Fruit fly (Drosophila melanogaster) whole organism, embryonic: ENCODE measurements around the gene sima.
A peak's percentile ranks its signal among the peaks of the same experiment; 100 is the strongest.

Experiments used
- Ada2b ChIP-seq: fragments of 200-800 bp; sonication (Bioruptor generic); IDR thresholded peaks from 2 replicates; pipeline ENCODE4 v1.3.6; 2022; ENCODE audit warnings: missing biosample characterization, missing genetic modification characterization
- Atf-2 ChIP-seq: fragments of 200-800 bp; sonication (Bioruptor generic); optimal IDR thresholded peaks from 2 replicates; lab custom pipeline; 2016; ENCODE audit warnings: missing biosample characterization, missing genetic modification characterization
- Atf6 ChIP-seq: fragments of 200-800 bp; sonication (Bioruptor generic); IDR thresholded peaks from 2 replicates; pipeline ENCODE4 v1.3.6; 2022; ENCODE audit warnings: missing biosample characterization, missing genetic modification characterization
- Bgb ChIP-seq: fragments of 200-800 bp; sonication (Bioruptor generic); IDR thresholded peaks from 2 replicates; pipeline ENCODE4 v1.3.6; 2022; ENCODE audit warnings: missing biosample characterization, missing genetic modification characterization; ENCODE audit not compliant: partially characterized antibody
- CG10654 ChIP-seq: fragments of 200-800 bp; sonication (Bioruptor generic); optimal IDR thresholded peaks from 2 replicates; lab custom pipeline; 2016; ENCODE audit warnings: missing biosample characterization, missing genetic modification characterization
- CG11085 ChIP-seq: fragments of 200-800 bp; sonication (Bioruptor generic); IDR thresholded peaks from 2 replicates; pipeline ENCODE4 v1.3.6; 2022; ENCODE audit warnings: missing biosample characterization, missing genetic modification characterization
- CG11398 ChIP-seq: fragments of 200-800 bp; sonication (Bioruptor generic); optimal IDR thresholded peaks from 2 replicates; lab custom pipeline; 2016; ENCODE audit warnings: missing biosample characterization, missing genetic modification characterization
- CG12942 ChIP-seq: fragments of 200-800 bp; sonication (Bioruptor generic); optimal IDR thresholded peaks from 3 replicates; lab custom pipeline; 2016; ENCODE audit warnings: missing biosample characterization, missing genetic modification characterization
- CG13296 ChIP-seq: fragments of 200-800 bp; sonication (Bioruptor generic); optimal IDR thresholded peaks from 3 replicates; lab custom pipeline; 2018; ENCODE audit warnings: missing biosample characterization, mild to moderate bottlenecking, missing genetic modification characterization
- CG14710 ChIP-seq: fragments of 200-800 bp; sonication (Bioruptor generic); optimal IDR thresholded peaks from 3 replicates; lab custom pipeline; 2019; ENCODE audit warnings: missing biosample characterization, mild to moderate bottlenecking, missing genetic modification characterization, moderate library complexity
- CG17328 ChIP-seq: fragments of 200-800 bp; sonication (Bioruptor generic); IDR thresholded peaks from 2 replicates; pipeline ENCODE4 v1.3.6; 2022; ENCODE audit warnings: missing biosample characterization, missing genetic modification characterization
- CG17612 ChIP-seq: fragments of 200-800 bp; sonication (Bioruptor generic); IDR thresholded peaks from 2 replicates; pipeline ENCODE4 v1.3.6; 2022; ENCODE audit warnings: missing biosample characterization, missing genetic modification characterization
- CG2202 ChIP-seq: fragments of 200-800 bp; sonication (Bioruptor generic); optimal IDR thresholded peaks from 2 replicates; lab custom pipeline; 2018; ENCODE audit warnings: missing biosample characterization, mild to moderate bottlenecking, missing genetic modification characterization
- CG2712 ChIP-seq: fragments of 200-800 bp; optimal IDR thresholded peaks from 3 replicates; lab custom pipeline; 2019; ENCODE audit warnings: missing biosample characterization, mild to moderate bottlenecking, missing genetic modification characterization, moderate library complexity
- CG33557 ChIP-seq: fragments of 200-800 bp; sonication (Bioruptor generic); optimal IDR thresholded peaks from 2 replicates; lab custom pipeline; 2019; ENCODE audit warnings: missing biosample characterization, mild to moderate bottlenecking, missing genetic modification characterization, moderate library complexity
- CG6791 ChIP-seq: fragments of 200-800 bp; sonication (Bioruptor generic); IDR thresholded peaks from 3 replicates; pipeline ENCODE4 v1.3.6; 2022; ENCODE audit warnings: missing biosample characterization, missing genetic modification characterization; ENCODE audit not compliant: partially characterized antibody
- CG6813 ChIP-seq: fragments of 200-800 bp; sonication (Bioruptor generic); optimal IDR thresholded peaks from 2 replicates; lab custom pipeline; 2017; ENCODE audit warnings: missing biosample characterization, missing genetic modification characterization, mild to moderate bottlenecking, moderate library complexity, missing genetic modification reagents
- CG8290 ChIP-seq, 3 experiments: fragments of 200-800 bp; sonication (Bioruptor generic); optimal IDR thresholded peaks; 2 replicates each; lab custom pipeline; 2016 to 2019; ENCODE audit warnings: missing biosample characterization in 3 of 3, missing genetic modification characterization in 3 of 3, mild to moderate bottlenecking in 2 of 3, moderate library complexity in 1 of 3
- Doc3 ChIP-seq: fragments of 200-800 bp; sonication (Bioruptor generic); IDR thresholded peaks from 3 replicates; pipeline ENCODE4 v1.3.6; 2022; ENCODE audit warnings: missing biosample characterization, missing genetic modification characterization; ENCODE audit not compliant: partially characterized antibody
- Fer2 ChIP-seq: fragments of 200-800 bp; sonication (Bioruptor generic); optimal IDR thresholded peaks from 2 replicates; lab custom pipeline; 2018; ENCODE audit warnings: missing biosample characterization, mild to moderate bottlenecking, missing genetic modification characterization, moderate library complexity
- Gug ChIP-seq: fragments of 200-800 bp; sonication (Bioruptor generic); IDR thresholded peaks from 4 replicates; pipeline ENCODE4 v1.3.6; 2022; ENCODE audit warnings: missing biosample characterization, missing genetic modification characterization
- Hand ChIP-seq: fragments of 200-800 bp; sonication (Bioruptor generic); optimal IDR thresholded peaks from 2 replicates; lab custom pipeline; 2017; ENCODE audit warnings: mild to moderate bottlenecking, missing biosample characterization, missing genetic modification reagents, missing genetic modification characterization
- Hr78 ChIP-seq, 2 experiments: fragments of 200-800 bp in 1 of 2; fragments of >200 bp in 1 of 2; sonication (Bioruptor generic) in 1 of 2; optimal IDR thresholded peaks; 2 replicates each; lab custom pipeline; 2017 to 2019; ENCODE audit warnings: missing biosample characterization in 2 of 2, missing genetic modification characterization in 2 of 2, mild to moderate bottlenecking in 1 of 2, moderate library complexity in 1 of 2
- Kr ChIP-seq: fragments of 200-800 bp; sonication (Bioruptor generic); optimal IDR thresholded peaks from 2 replicates; lab custom pipeline; 2017; ENCODE audit warnings: missing biosample characterization, mild to moderate bottlenecking, missing genetic modification characterization
- Med ChIP-seq: fragments of 200-800 bp; sonication (Bioruptor generic); peaks from one replicate; lab custom pipeline; 2016; ENCODE audit warnings: missing biosample characterization, missing genetic modification characterization, mild to moderate bottlenecking, inconsistent platforms, moderate library complexity
- NC2α ChIP-seq: fragments of 200-800 bp; sonication (Bioruptor generic); optimal IDR thresholded peaks from 2 replicates; lab custom pipeline; 2016; ENCODE audit warnings: missing biosample characterization, missing genetic modification characterization
- Oli ChIP-seq: fragments of 200-800 bp; sonication (Bioruptor generic); optimal IDR thresholded peaks from 2 replicates; lab custom pipeline; 2018; ENCODE audit warnings: missing biosample characterization, mild to moderate bottlenecking, missing genetic modification characterization, moderate library complexity
- Pdp1 ChIP-seq, 2 experiments: fragments of 200-800 bp; sonication (Bioruptor generic); optimal IDR thresholded peaks; 3 replicates each; lab custom pipeline; 2016; ENCODE audit warnings: missing biosample characterization in 2 of 2, missing genetic modification characterization in 2 of 2, mild to moderate bottlenecking in 1 of 2, moderate library complexity in 1 of 2
- Trl ChIP-seq, 3 experiments: fragments of >200 bp in 2 of 3; fragments of 200-800 bp in 1 of 3; sonication (Bioruptor generic) in 1 of 3; optimal IDR thresholded peaks; 2 replicates in 1 of 3; 3 replicates in 2 of 3; lab custom pipeline; 2016 to 2017; ENCODE audit warnings: missing biosample characterization in 1 of 3, missing genetic modification characterization in 1 of 3
- Xbp1 ChIP-seq: fragments of 200-800 bp; sonication (Bioruptor generic); optimal IDR thresholded peaks from 3 replicates; lab custom pipeline; 2016; ENCODE audit warnings: missing biosample characterization, mild to moderate bottlenecking, missing genetic modification characterization
- abd-A ChIP-seq: fragments of 200-800 bp; sonication (Bioruptor generic); optimal IDR thresholded peaks from 3 replicates; lab custom pipeline; 2019; ENCODE audit warnings: missing biosample characterization, mild to moderate bottlenecking, missing genetic modification characterization, moderate library complexity
- al ChIP-seq: fragments of 200-800 bp; sonication (Bioruptor generic); IDR thresholded peaks from 2 replicates; pipeline ENCODE4 v1.3.6; 2022; ENCODE audit warnings: missing biosample characterization, missing genetic modification characterization
- chm ChIP-seq: fragments of 200-800 bp; sonication (Bioruptor generic); IDR thresholded peaks from 2 replicates; pipeline ENCODE4 v1.3.6; 2022; ENCODE audit warnings: missing biosample characterization, missing genetic modification characterization
- ci ChIP-seq: fragments of 200-800 bp; sonication (Bioruptor generic); IDR thresholded peaks from 3 replicates; pipeline ENCODE4 v1.3.6; 2022; ENCODE audit warnings: missing biosample characterization, missing genetic modification characterization
- crp ChIP-seq, 2 experiments: fragments of 200-800 bp; sonication (Bioruptor generic); optimal IDR thresholded peaks; 2 replicates in 1 of 2; 3 replicates in 1 of 2; lab custom pipeline; 2017; ENCODE audit warnings: missing biosample characterization in 2 of 2, missing genetic modification characterization in 2 of 2, mild to moderate bottlenecking in 1 of 2, moderate library complexity in 1 of 2
- da ChIP-seq: fragments of 200-800 bp; sonication (Bioruptor generic); optimal IDR thresholded peaks from 2 replicates; lab custom pipeline; 2016; ENCODE audit warnings: missing biosample characterization, missing genetic modification characterization
- dm ChIP-seq: fragments of 200-800 bp; sonication (Bioruptor generic); optimal IDR thresholded peaks from 3 replicates; lab custom pipeline; 2016; ENCODE audit warnings: missing biosample characterization, missing genetic modification characterization
- fd96Cb ChIP-seq: fragments of 200-800 bp; sonication (Bioruptor generic); optimal IDR thresholded peaks from 2 replicates; lab custom pipeline; 2018; ENCODE audit warnings: missing biosample characterization, mild to moderate bottlenecking, missing genetic modification characterization, moderate library complexity
- hkb ChIP-seq, 2 experiments: fragments of 200-800 bp in 1 of 2; fragments of >200 bp in 1 of 2; sonication (Bioruptor generic) in 1 of 2; IDR thresholded peaks in 1 of 2; optimal IDR thresholded peaks in 1 of 2; 2 replicates each; pipeline versions ENCODE4 v1.3.6 to Lab custom; 2017 to 2022; ENCODE audit warnings: missing biosample characterization in 1 of 2, missing genetic modification characterization in 1 of 2
- jigr1 ChIP-seq: fragments of 200-800 bp; sonication (Bioruptor generic); IDR thresholded peaks from 3 replicates; pipeline ENCODE4 v1.3.6; 2022; ENCODE audit warnings: missing biosample characterization, missing genetic modification characterization
- klu ChIP-seq: fragments of 200-800 bp; sonication (Bioruptor generic); IDR thresholded peaks from 2 replicates; pipeline ENCODE4 v1.3.6; 2022; ENCODE audit warnings: missing biosample characterization, missing genetic modification characterization
- phol ChIP-seq: fragments of 200-800 bp; sonication (Bioruptor generic); optimal IDR thresholded peaks from 3 replicates; lab custom pipeline; 2018; ENCODE audit warnings: missing biosample characterization, mild to moderate bottlenecking, missing genetic modification characterization, moderate library complexity
- ro ChIP-seq: fragments of 200-800 bp; sonication (Bioruptor generic); IDR thresholded peaks from 2 replicates; pipeline ENCODE4 v1.3.6; 2022; ENCODE audit warnings: missing biosample characterization, missing genetic modification characterization
- sens-2 ChIP-seq: fragments of 200-800 bp; sonication (Bioruptor generic); IDR thresholded peaks from 2 replicates; pipeline ENCODE4 v1.3.6; 2022; ENCODE audit warnings: missing biosample characterization, missing genetic modification characterization
- sob ChIP-seq: fragments of 200-800 bp; sonication (Bioruptor generic); IDR thresholded peaks from 2 replicates; pipeline ENCODE4 v1.3.6; 2022; ENCODE audit warnings: missing biosample characterization, missing genetic modification characterization
- stc ChIP-seq: fragments of 200-800 bp; sonication (Bioruptor generic); IDR thresholded peaks from 2 replicates; pipeline ENCODE4 v1.3.6; 2022; ENCODE audit warnings: missing biosample characterization, missing genetic modification characterization
- toy ChIP-seq: fragments of 200-800 bp; sonication (Bioruptor generic); IDR thresholded peaks from 2 replicates; pipeline ENCODE4 v1.3.6; 2022; ENCODE audit warnings: missing biosample characterization, missing genetic modification characterization
- wor ChIP-seq: fragments of 200-800 bp; sonication (Bioruptor generic); IDR thresholded peaks from 2 replicates; pipeline ENCODE4 v1.3.6; 2022; ENCODE audit warnings: missing biosample characterization, missing genetic modification characterization

sima gene

dm6 chr3R:30110959-30111358 is 52.8 kb downstream of the sima start (continued):
- no peak for TF ChIP-seq hkb (optimal IDR thresholded peaks at IDR 0.05; lab: Kevin White, UChicago)
- TF ChIP-seq hkb (GFP tag; IDR thresholded peaks at IDR 0.05; lab: Robert Waterston, UW): no peak
- no peak for TF ChIP-seq CG14710 (tag; lab: Kevin White, UChicago)
- no peak for TF ChIP-seq CG11398 (GFP tag; lab: Kevin White, UChicago)
- no peak for TF ChIP-seq CG10654 (GFP tag; lab: Kevin White, UChicago)
- TF ChIP-seq CG11085 (GFP tag; lab: Robert Waterston, UW): no peak
- no peak for TF ChIP-seq jigr1 (GFP tag; lab: Robert Waterston, UW)
- no peak for TF ChIP-seq Hand (GFP tag; lab: Kevin White, UChicago)
- TF ChIP-seq Pdp1 (GFP tag; optimal IDR thresholded peaks at IDR 0.05; lab: Kevin White, UChicago): peak in 1 of 2 experiments; percentile 77
- no peak for TF ChIP-seq sens-2 (GFP tag; lab: Robert Waterston, UW)
- TF ChIP-seq al (GFP tag; lab: Robert Waterston, UW): no peak
- no peak for TF ChIP-seq CG17612 (GFP tag; lab: Robert Waterston, UW)
- no peak for TF ChIP-seq Oli (tag; lab: Kevin White, UChicago)
- no peak for TF ChIP-seq Kr (GFP tag; lab: Kevin White, UChicago)
- peak in 1 of 2 experiments; percentile 85 for TF ChIP-seq Hr78 (GFP tag; optimal IDR thresholded peaks at IDR 0.05; lab: Kevin White, UChicago)
- TF ChIP-seq Doc3 (GFP tag; lab: Robert Waterston, UW): no peak
- no peak for TF ChIP-seq ci (GFP tag; lab: Robert Waterston, UW)
- no peak for TF ChIP-seq CG2202 (tag; lab: Kevin White, UChicago)
- no peak for TF ChIP-seq Fer2

dm6 chr3R:30114286-30114803 is 56.2 kb downstream of the sima start:
- no peak for TF ChIP-seq crp (GFP tag; optimal IDR thresholded peaks at IDR 0.05; lab: Kevin White, UChicago)
- TF ChIP-seq CG17328: no peak
- TF ChIP-seq wor (GFP tag; lab: Robert Waterston, UW): no peak
- TF ChIP-seq CG2712 (tag; lab: Kevin White, UChicago): no peak
- TF ChIP-seq Gug (GFP tag; lab: Robert Waterston, UW): no peak
- no peak for TF ChIP-seq sob
- TF ChIP-seq da (GFP tag; lab: Kevin White, UChicago): no peak
- TF ChIP-seq Trl (optimal IDR thresholded peaks at IDR 0.05; lab: Kevin White, UChicago): peak; percentile 31 to 57
- TF ChIP-seq Trl (GFP tag; optimal IDR thresholded peaks at IDR 0.05; lab: Kevin White, UChicago): no peak
- TF ChIP-seq phol: no peak
- TF ChIP-seq klu: no peak
- no peak for TF ChIP-seq CG12942 (GFP tag; lab: Kevin White, UChicago)
- TF ChIP-seq ro (GFP tag; lab: Robert Waterston, UW): no peak
- no peak for TF ChIP-seq dm
- TF ChIP-seq Hr78 (GFP tag; optimal IDR thresholded peaks at IDR 0.05; lab: Kevin White, UChicago): no peak
- no peak for TF ChIP-seq CG33557 (GFP tag; lab: Kevin White, UChicago)
- no peak for TF ChIP-seq toy
- peak; percentile 59 for TF ChIP-seq abd-A (tag; lab: Kevin White, UChicago)
- peak; percentile 10 for TF ChIP-seq Hand (GFP tag; lab: Kevin White, UChicago)
- no peak for TF ChIP-seq stc (GFP tag; lab: Robert Waterston, UW)
- TF ChIP-seq Bgb (GFP tag; lab: Robert Waterston, UW): no peak
- no peak for TF ChIP-seq Xbp1 (GFP tag; lab: Kevin White, UChicago)
- peak; percentile 38 for TF ChIP-seq Med (GFP tag; lab: Kevin White, UChicago)
- no peak for TF ChIP-seq CG6791 (GFP tag; lab: Robert Waterston, UW)
- TF ChIP-seq CG8290 (GFP tag; optimal IDR thresholded peaks at IDR 0.05; lab: Kevin White, UChicago): no peak
- TF ChIP-seq CG8290 (tag; optimal IDR thresholded peaks at IDR 0.05; lab: Kevin White, UChicago): peak in 1 of 2 experiments; percentile 8
- no peak for TF ChIP-seq fd96Cb (tag; lab: Kevin White, UChicago)
- TF ChIP-seq NC2α (GFP tag; lab: Kevin White, UChicago): no peak
- TF ChIP-seq Atf6 (GFP tag; lab: Robert Waterston, UW): no peak
- no peak for TF ChIP-seq CG6813 (GFP tag; lab: Kevin White, UChicago)
- no peak for TF ChIP-seq CG13296 (GFP tag; lab: Kevin White, UChicago)
- no peak for TF ChIP-seq Atf-2 (GFP tag; lab: Kevin White, UChicago)
- no peak for TF ChIP-seq chm (GFP tag; lab: Robert Waterston, UW)
- no peak for TF ChIP-seq Ada2b (GFP tag; lab: Robert Waterston, UW)
